Fruit fly (Drosophila melanogaster) whole organism, embryonic: ENCODE results near the gene CG8100.

Experiments
- Aef1 ChIP-seq: fragments of 200-800 bp; sonication (Bioruptor generic); IDR thresholded peaks from 3 replicates; pipeline ENCODE4 v1.3.6; 2022; ENCODE audit warnings: missing biosample characterization, missing genetic modification characterization
- Atf-2 ChIP-seq: fragments of 200-800 bp; sonication (Bioruptor generic); optimal IDR thresholded peaks from 2 replicates; lab custom pipeline; 2016; ENCODE audit warnings: missing biosample characterization, missing genetic modification characterization
- Awh ChIP-seq: fragments of 200-800 bp; sonication (Bioruptor generic); IDR thresholded peaks from 2 replicates; pipeline ENCODE4, ENCODE4 v1.3.6; 2022; ENCODE audit warnings: missing biosample characterization, missing genetic modification characterization
- Bdp1 ChIP-seq: fragments of 200-800 bp; sonication (Bioruptor generic); optimal IDR thresholded peaks from 3 replicates; lab custom pipeline; 2016; ENCODE audit warnings: missing biosample characterization, missing genetic modification characterization
- CG14014 ChIP-seq: fragments of 200-800 bp; sonication (Bioruptor generic); IDR thresholded peaks from 2 replicates; pipeline ENCODE4 v1.3.6; 2022; ENCODE audit warnings: missing biosample characterization, missing genetic modification characterization
- CG14965 ChIP-seq: fragments of 200-800 bp; sonication (Bioruptor generic); optimal IDR thresholded peaks from 2 replicates; lab custom pipeline; 2016; ENCODE audit warnings: missing biosample characterization, missing genetic modification characterization, borderline replicate concordance
- CG17361 ChIP-seq: fragments of 200-800 bp; sonication (Bioruptor generic); IDR thresholded peaks from 3 replicates; pipeline ENCODE4 v1.3.6; 2022; ENCODE audit warnings: missing biosample characterization, missing genetic modification characterization
- CG2202 ChIP-seq: fragments of 200-800 bp; sonication (Bioruptor generic); optimal IDR thresholded peaks from 2 replicates; lab custom pipeline; 2018; ENCODE audit warnings: missing biosample characterization, mild to moderate bottlenecking, missing genetic modification characterization
- CG32772 ChIP-seq: fragments of 200-800 bp; sonication (Bioruptor generic); IDR thresholded peaks from 2 replicates; pipeline ENCODE4 v1.3.6; 2022; ENCODE audit warnings: missing biosample characterization, missing genetic modification characterization
- CG5180 ChIP-seq: fragments of 200-800 bp; sonication (Bioruptor generic); optimal IDR thresholded peaks from 3 replicates; lab custom pipeline; 2017; ENCODE audit warnings: missing biosample characterization, missing genetic modification characterization, mild to moderate bottlenecking, moderate library complexity, missing genetic modification reagents
- CG5953 ChIP-seq: fragments of 200-800 bp; sonication (Bioruptor generic); IDR thresholded peaks from 2 replicates; pipeline ENCODE4 v1.3.6; 2022; ENCODE audit warnings: missing biosample characterization, missing genetic modification characterization
- CG6654 ChIP-seq: fragments of 200-800 bp; sonication (Bioruptor generic); optimal IDR thresholded peaks from 2 replicates; lab custom pipeline; 2017; ENCODE audit warnings: missing biosample characterization, mild to moderate bottlenecking, missing genetic modification characterization
- CG6765 ChIP-seq: fragments of 200-800 bp; sonication (Bioruptor generic); optimal IDR thresholded peaks from 3 replicates; lab custom pipeline; 2017; ENCODE audit warnings: missing biosample characterization, mild to moderate bottlenecking, missing genetic modification characterization
- CG7357 ChIP-seq: fragments of 200-800 bp; sonication (Bioruptor generic); IDR thresholded peaks from 3 replicates; pipeline ENCODE4 v1.3.6; 2022; ENCODE audit warnings: missing biosample characterization, missing genetic modification characterization
- CG9876 ChIP-seq: fragments of 200-800 bp; sonication (Bioruptor generic); optimal IDR thresholded peaks from 2 replicates; lab custom pipeline; 2016; ENCODE audit warnings: missing biosample characterization, missing genetic modification characterization
- CkIIα-i1 ChIP-seq: fragments of 200-800 bp; sonication (Bioruptor generic); IDR thresholded peaks from 2 replicates; pipeline ENCODE4 v1.3.6; 2022; ENCODE audit warnings: missing biosample characterization, missing genetic modification characterization
- Dip2 ChIP-seq: fragments of 200-800 bp; sonication (Bioruptor generic); IDR thresholded peaks from 2 replicates; pipeline ENCODE4 v1.3.6; 2022; ENCODE audit warnings: missing biosample characterization, missing genetic modification characterization
- E2f1 ChIP-seq: fragments of 200-800 bp; sonication (Bioruptor generic); IDR thresholded peaks from 2 replicates; pipeline ENCODE4 v1.3.6; 2022; ENCODE audit warnings: missing biosample characterization, missing genetic modification characterization
- Ets65A ChIP-seq: fragments of 200-800 bp; sonication (Bioruptor generic); peaks from one replicate; lab custom pipeline; 2016; ENCODE audit warnings: missing biosample characterization, missing genetic modification characterization
- Ets97D ChIP-seq: fragments of 200-800 bp; sonication (Bioruptor generic); optimal IDR thresholded peaks from 3 replicates; lab custom pipeline; 2016; ENCODE audit warnings: missing biosample characterization, missing genetic modification characterization
- H2.0 ChIP-seq: fragments of 200-800 bp; sonication (Bioruptor generic); IDR thresholded peaks from 2 replicates; pipeline ENCODE4 v1.3.6; 2022; ENCODE audit warnings: missing biosample characterization, missing genetic modification characterization
- Hmx ChIP-seq: fragments of 200-800 bp; sonication (Bioruptor generic); optimal IDR thresholded peaks from 2 replicates; lab custom pipeline; 2016; ENCODE audit warnings: missing biosample characterization, missing genetic modification characterization
- Kr ChIP-seq: fragments of 200-800 bp; sonication (Bioruptor generic); optimal IDR thresholded peaks from 2 replicates; lab custom pipeline; 2017; ENCODE audit warnings: missing biosample characterization, mild to moderate bottlenecking, missing genetic modification characterization
- Lpt ChIP-seq: fragments of >200 bp; optimal IDR thresholded peaks from 2 replicates; lab custom pipeline; 2018; ENCODE audit warnings: missing biosample characterization, missing genetic modification characterization
- NFAT ChIP-seq: fragments of 200-800 bp; sonication (Bioruptor generic); IDR thresholded peaks from 2 replicates; pipeline ENCODE4 v1.3.6; 2022; ENCODE audit warnings: missing biosample characterization, missing genetic modification characterization
- Nf-YC ChIP-seq: fragments of 200-800 bp; optimal IDR thresholded peaks from 3 replicates; lab custom pipeline; 2019; ENCODE audit warnings: missing biosample characterization, mild to moderate bottlenecking, missing genetic modification characterization, moderate library complexity
- Sry-δ ChIP-seq: fragments of 200-800 bp; sonication (Bioruptor generic); optimal IDR thresholded peaks from 2 replicates; lab custom pipeline; 2016; ENCODE audit warnings: missing biosample characterization, missing genetic modification characterization
- Vsx1 ChIP-seq: fragments of 200-800 bp; sonication (Bioruptor generic); optimal IDR thresholded peaks from 2 replicates; lab custom pipeline; 2017; ENCODE audit warnings: missing biosample characterization, mild to moderate bottlenecking, missing genetic modification characterization, missing genetic modification reagents
- ash1 ChIP-seq: fragments of 200-800 bp; sonication (Bioruptor generic); optimal IDR thresholded peaks from 2 replicates; lab custom pipeline; 2018; ENCODE audit warnings: missing biosample characterization, mild to moderate bottlenecking, missing genetic modification characterization
- bbx ChIP-seq: fragments of 200-800 bp; sonication (Bioruptor generic); IDR thresholded peaks from 2 replicates; pipeline ENCODE4 v1.3.6; 2022; ENCODE audit warnings: missing biosample characterization, missing genetic modification characterization; ENCODE audit not compliant: partially characterized antibody
- cas ChIP-seq: fragments of 200-800 bp; sonication (Bioruptor generic); IDR thresholded peaks from 2 replicates; pipeline ENCODE4 v1.3.6; 2022; ENCODE audit warnings: missing biosample characterization, missing genetic modification characterization
- cato ChIP-seq: fragments of 200-800 bp; sonication (Bioruptor generic); optimal IDR thresholded peaks from 2 replicates; lab custom pipeline; 2016; ENCODE audit warnings: missing biosample characterization, missing genetic modification characterization, borderline replicate concordance
- ci ChIP-seq: fragments of 200-800 bp; sonication (Bioruptor generic); IDR thresholded peaks from 3 replicates; pipeline ENCODE4 v1.3.6; 2022; ENCODE audit warnings: missing biosample characterization, missing genetic modification characterization
- dan ChIP-seq: fragments of 200-800 bp; sonication (Bioruptor generic); IDR thresholded peaks from 2 replicates; pipeline ENCODE4 v1.3.6; 2022; ENCODE audit warnings: missing biosample characterization, missing genetic modification characterization
- dimm ChIP-seq: fragments of 200-800 bp; sonication (Bioruptor generic); IDR thresholded peaks from 2 replicates; pipeline ENCODE4 v1.3.6; 2022; ENCODE audit warnings: missing biosample characterization, missing genetic modification characterization
- dysf ChIP-seq: fragments of 200-800 bp; sonication (Bioruptor generic); IDR thresholded peaks from 3 replicates; pipeline ENCODE4 v1.3.6; 2022; ENCODE audit warnings: missing biosample characterization, missing genetic modification characterization
- ems ChIP-seq: fragments of 200-800 bp; sonication (Bioruptor generic); optimal IDR thresholded peaks from 3 replicates; lab custom pipeline; 2016; ENCODE audit warnings: missing biosample characterization, missing genetic modification characterization
- gsb ChIP-seq: fragments of 200-800 bp; sonication (Bioruptor generic); IDR thresholded peaks from 2 replicates; pipeline ENCODE4 v1.3.6; 2022; ENCODE audit warnings: missing biosample characterization, missing genetic modification characterization
- inv ChIP-seq: fragments of 200-800 bp; sonication (Bioruptor generic); IDR thresholded peaks from 2 replicates; pipeline ENCODE4 v1.3.6; 2022; ENCODE audit warnings: missing biosample characterization, missing genetic modification characterization; ENCODE audit not compliant: partially characterized antibody
- jing ChIP-seq: fragments of 200-800 bp; sonication (Bioruptor generic); optimal IDR thresholded peaks from 2 replicates; lab custom pipeline; 2018; ENCODE audit warnings: missing biosample characterization, mild to moderate bottlenecking, missing genetic modification characterization
- knrl ChIP-seq: fragments of 200-800 bp; sonication (Bioruptor generic); IDR thresholded peaks from 3 replicates; pipeline ENCODE4 v1.3.6; 2022; ENCODE audit warnings: missing biosample characterization, missing genetic modification characterization; ENCODE audit not compliant: partially characterized antibody
- pan ChIP-seq, 4 experiments: fragments of >200 bp in 3 of 4; fragments of 200-800 bp in 1 of 4; sonication (Bioruptor generic) in 1 of 4; optimal IDR thresholded peaks in 3 of 4; IDR thresholded peaks in 1 of 4; 2 replicates each; pipeline versions ENCODE4 v1.3.6 to Lab custom; 2017 to 2022; ENCODE audit warnings: missing biosample characterization in 2 of 4, missing genetic modification characterization in 2 of 4, mixed read lengths in 1 of 4
- pfk ChIP-seq: fragments of 200-800 bp; sonication (Bioruptor generic); optimal IDR thresholded peaks from 2 replicates; lab custom pipeline; 2018; ENCODE audit warnings: missing biosample characterization, mild to moderate bottlenecking, missing genetic modification characterization, moderate library complexity
- pita ChIP-seq: fragments of 200-800 bp; sonication (Bioruptor generic); optimal IDR thresholded peaks from 2 replicates; lab custom pipeline; 2017; ENCODE audit warnings: missing biosample characterization, mild to moderate bottlenecking, missing genetic modification characterization
- pros ChIP-seq: fragments of 200-800 bp; sonication (Bioruptor generic); optimal IDR thresholded peaks from 3 replicates; lab custom pipeline; 2019; ENCODE audit warnings: missing biosample characterization, mild to moderate bottlenecking, missing genetic modification characterization, moderate library complexity
- pum ChIP-seq: fragments of 200-800 bp; sonication (Bioruptor generic); optimal IDR thresholded peaks from 2 replicates; lab custom pipeline; 2016; ENCODE audit warnings: missing biosample characterization, missing genetic modification characterization
- sug ChIP-seq: fragments of 200-800 bp; optimal IDR thresholded peaks from 2 replicates; lab custom pipeline; 2019; ENCODE audit warnings: missing biosample characterization, mild to moderate bottlenecking, missing genetic modification characterization, moderate library complexity
- tgo ChIP-seq: fragments of 200-800 bp; sonication (Bioruptor generic); IDR thresholded peaks from 3 replicates; pipeline ENCODE4 v1.3.6; 2022; ENCODE audit warnings: missing biosample characterization, missing genetic modification characterization
- vnd ChIP-seq: fragments of 200-800 bp; sonication (Bioruptor generic); IDR thresholded peaks from 3 replicates; pipeline ENCODE4 v1.3.6; 2022; ENCODE audit warnings: missing biosample characterization, missing genetic modification characterization; ENCODE audit not compliant: partially characterized antibody
- z ChIP-seq: fragments of 200-800 bp; sonication (Bioruptor generic); IDR thresholded peaks from 3 replicates; pipeline ENCODE4 v1.3.6; 2022; ENCODE audit warnings: missing biosample characterization, missing genetic modification characterization

The CG8100 gene

dm6 chr3L:14111411-14111810 lies 28.0 kb downstream of the CG8100 start (continued):
- TF ChIP-seq z (GFP tag; lab: Robert Waterston, UW) (no peak), pita (GFP tag; lab: Kevin White, UChicago) (peak; percentile 72), dan (GFP tag; lab: Robert Waterston, UW) (peak; percentile 37), ash1 (GFP tag; lab: Kevin White, UChicago) (peak; percentile 54), H2.0 (GFP tag; lab: Robert Waterston, UW) (peak; percentile 80), ems (GFP tag; lab: Kevin White, UChicago) (peak; percentile 65), CG6765 (GFP tag; lab: Kevin White, UChicago) (no peak), CG32772 (GFP tag; lab: Robert Waterston, UW) (peak; percentile 82), Atf-2 (GFP tag; lab: Kevin White, UChicago) (peak; percentile 77), sug (peak; percentile 79), tgo (peak; percentile 71), CG14965 (GFP tag; lab: Kevin White, UChicago) (peak; percentile 97), Nf-YC (tag; lab: Kevin White, UChicago) (peak; percentile 47), inv (GFP tag; lab: Robert Waterston, UW) (peak; percentile 43; the same call in 1 of the 2 replicates), pan (optimal IDR thresholded peaks at IDR 0.05; lab: Kevin White, UChicago) (no peak), pan (GFP tag; optimal IDR thresholded peaks at IDR 0.05 in 1 of 2, IDR thresholded peaks at IDR 0.05 in 1 of 2) (peak in 1 of 2 experiments; percentile 65), Awh (GFP tag; lab: Robert Waterston, UW) (peak; percentile 55; the same call in 1 of the 2 replicates), Dip2 (peak; percentile 67; the same call in 1 of the 2 replicates), CG5953 (peak; percentile 45; the same call in 1 of the 2 replicates), CG14014 (GFP tag; lab: Robert Waterston, UW) (peak; percentile 80), dimm (GFP tag; lab: Robert Waterston, UW) (peak; percentile 45; the same call in 1 of the 2 replicates), CG7357 (GFP tag; lab: Robert Waterston, UW) (peak; percentile 48; the same call in 1 of the 3 replicates), CG5180 (GFP tag; lab: Kevin White, UChicago) (no peak), Aef1 (GFP tag; lab: Robert Waterston, UW) (peak; percentile 89), Vsx1 (GFP tag; lab: Kevin White, UChicago) (peak; percentile 28), pfk (GFP tag; lab: Kevin White, UChicago) (peak; percentile 9), dysf (GFP tag; lab: Robert Waterston, UW) (peak; percentile 86), bbx (GFP tag; lab: Robert Waterston, UW) (no peak), Bdp1 (GFP tag; lab: Kevin White, UChicago) (peak; percentile 59), pum (GFP tag; lab: Kevin White, UChicago) (peak; percentile 92), Hmx (GFP tag; lab: Kevin White, UChicago) (no peak), vnd (no peak), Sry-δ (GFP tag; lab: Kevin White, UChicago) (peak; percentile 46), NFAT (GFP tag; lab: Robert Waterston, UW) (peak; percentile 93), cas (GFP tag; lab: Robert Waterston, UW) (no peak), CkIIα-i1 (0 out of 2 replicates have a peak, but pooled peaks have one; percentile 14), E2f1 (GFP tag; lab: Robert Waterston, UW) (peak; percentile 67), cato (peak; percentile 61), ci (GFP tag; lab: Robert Waterston, UW) (peak; percentile 86), pros (GFP tag; lab: Kevin White, UChicago) (no peak), CG2202 (tag; lab: Kevin White, UChicago) (peak; percentile 38), gsb (GFP tag; lab: Robert Waterston, UW) (0 out of 2 replicates have a peak, but pooled peaks have one; percentile 37), Kr (GFP tag; lab: Kevin White, UChicago) (no peak), knrl (GFP tag; lab: Robert Waterston, UW) (peak; percentile 82), CG17361 (GFP tag; lab: Robert Waterston, UW) (peak; percentile 54; the same call in 1 of the 3 replicates), Ets65A (GFP tag; lab: Kevin White, UChicago) (peak; percentile 99), CG6654 (GFP tag; lab: Kevin White, UChicago) (no peak), Lpt (GFP tag; lab: Kevin White, UChicago) (no peak), Ets97D (GFP tag; lab: Kevin White, UChicago) (peak; percentile 64), CG9876 (GFP tag; lab: Kevin White, UChicago) (peak; percentile 96), jing (peak; percentile 63)
